Worm (Caenorhabditis elegans) whole organism, L4/young adult: ENCODE data around the gene F18E3.13.

Experiments used
- W03F9.2 ChIP-seq: fragments of 150-350 bp; optimal IDR thresholded peaks from 2 replicates; lab custom pipeline; 2014; ENCODE audit warnings: missing biosample characterization, missing genetic modification characterization
- him-1 ChIP-seq: sonication (generic microtip); optimal IDR thresholded peaks from 2 replicates; lab custom pipeline; 2016; ENCODE audit warnings: missing genotype, missing genetic modification reagents, missing genetic modification characterization, missing compliant biosample characterization

DNA sequence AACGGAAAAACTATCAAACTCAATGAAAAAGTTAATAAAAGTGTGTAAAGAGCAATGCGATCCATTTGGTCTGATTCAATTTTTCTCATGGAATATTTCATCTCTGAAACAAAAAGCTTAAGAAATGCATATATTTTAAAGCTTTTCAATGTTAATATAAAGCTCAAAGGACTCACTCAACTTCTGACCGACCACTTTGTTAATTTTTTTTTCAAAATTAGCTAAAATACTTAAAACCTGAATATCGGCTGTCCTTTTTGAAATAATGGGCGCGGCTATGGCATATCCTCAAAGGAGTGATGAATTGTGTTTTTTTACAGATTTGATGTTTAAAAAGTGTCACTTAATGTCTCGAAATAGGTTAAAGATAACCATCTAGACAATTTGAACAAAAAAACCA, 26.2 kb upstream of the F18E3.13 start, which contains the start of gene C02H6.1:
- TF ChIP-seq him-1 (tag; lab: Kevin White, UChicago) (no peak), W03F9.2 (tag; lab: Kevin White, UChicago) (no peak)
